Worm (Caenorhabditis elegans) whole organism, L2 larva: Measurements from ENCODE around the gene mboa-3.

Source experiments
- ZK546.5 ChIP-seq: sonication (generic microtip); optimal IDR thresholded peaks from 2 replicates; lab custom pipeline; 2017; ENCODE audit warnings: missing biosample characterization, missing genetic modification characterization
- elt-3 ChIP-seq: sonication (generic microtip); optimal IDR thresholded peaks from 2 replicates; lab custom pipeline; 2017; ENCODE audit warnings: missing biosample characterization, missing genetic modification characterization
- fos-1 ChIP-seq: fragments of 150-350 bp; optimal IDR thresholded peaks from 2 replicates; lab custom pipeline; 2014; ENCODE audit warnings: missing biosample characterization, missing genetic modification characterization
- lsy-2 ChIP-seq, 2 experiments: fragments of 150-350 bp in 1 of 2; sonication (generic microtip) in 1 of 2; optimal IDR thresholded peaks; 2 replicates each; lab custom pipeline; 2014 to 2017; ENCODE audit warnings: missing biosample characterization in 2 of 2, missing genetic modification characterization in 2 of 2
- unc-62 ChIP-seq: fragments of 150-350 bp; optimal IDR thresholded peaks from 2 replicates; lab custom pipeline; 2014; ENCODE audit warnings: missing biosample characterization, missing genetic modification reagents, missing genetic modification characterization
- ztf-4 ChIP-seq: fragments of 150-350 bp; optimal IDR thresholded peaks from 2 replicates; lab custom pipeline; 2014; ENCODE audit warnings: missing biosample characterization, missing genetic modification characterization

- TF ChIP-seq elt-3 (tag; lab: Kevin White, UChicago) (no peak), lsy-2 (tag; optimal IDR thresholded peaks at IDR 0.05; lab: Kevin White, UChicago) (no peak), ztf-4 (no peak), unc-62 (GFP tag; lab: Kevin White, UChicago) (no peak), ZK546.5 (tag; lab: Kevin White, UChicago) (no peak), fos-1 (tag; lab: Kevin White, UChicago) (no peak)
These were observed 3.1 kb downstream of the mboa-3 start for ce11 chrX:5519567-5519966.
